Worm (Caenorhabditis elegans): ENCODE measurements around the gene F41B5.1.

Gene F41B5.1

DNA sequence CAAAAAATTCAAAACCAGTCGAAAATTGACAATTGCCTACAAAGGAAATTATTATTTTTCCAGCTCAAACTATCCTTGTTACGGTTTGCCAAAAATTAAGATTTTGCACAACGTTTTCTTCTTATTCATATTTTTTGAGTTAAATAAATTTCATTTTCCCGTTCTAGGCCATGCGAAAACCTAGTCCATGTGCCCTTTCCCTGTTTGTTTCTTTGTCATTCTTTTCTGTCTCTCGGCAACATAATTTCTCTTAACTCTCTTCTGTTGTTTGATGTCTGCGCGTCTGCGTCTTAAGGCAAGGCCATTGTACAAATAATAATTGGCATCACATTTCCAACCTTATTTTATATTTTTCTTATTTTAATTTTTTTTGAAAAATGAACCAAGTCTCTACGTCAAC, 26.2 kb downstream of the F41B5.1 start, which contains the start of gene nhr-228:
Gene nhr-228 (plus strand): TSS at position 261 of the 400 bp plus-strand sequence.
- TF ChIP-seq K09A11.1 (tag; optimal IDR thresholded peaks at IDR 0.05; ENCODE audit: insufficient read depth) (no peak), ceh-34 (tag; optimal IDR thresholded peaks at IDR 0.05) (peak; percentile 35), hlh-30 (tag; optimal IDR thresholded peaks at IDR 0.05; ENCODE audit: insufficient read depth) (no peak), tbx-2 (tag; optimal IDR thresholded peaks at IDR 0.05) (peak; percentile 6), mec-3 (tag; optimal IDR thresholded peaks at IDR 0.05; ENCODE audit: borderline replicate concordance) (no peak), pax-1 (tag; optimal IDR thresholded peaks at IDR 0.05) (peak; percentile 18), ahr-1 (tag; optimal IDR thresholded peaks at IDR 0.05) (no peak), ceh-2 (tag; optimal IDR thresholded peaks at IDR 0.05) (peak; percentile 4), nfya-1 (tag; optimal IDR thresholded peaks at IDR 0.05) (peak; percentile 3), unc-42 (tag; optimal IDR thresholded peaks at IDR 0.05) (peak; percentile 13), dve-1 (tag; optimal IDR thresholded peaks at IDR 0.05) (peak; percentile 29), ceh-31 (tag; optimal IDR thresholded peaks at IDR 0.05) (peak; percentile 22), ceh-6 (GFP tag; optimal IDR thresholded peaks at IDR 0.05) (no peak)

DNA sequence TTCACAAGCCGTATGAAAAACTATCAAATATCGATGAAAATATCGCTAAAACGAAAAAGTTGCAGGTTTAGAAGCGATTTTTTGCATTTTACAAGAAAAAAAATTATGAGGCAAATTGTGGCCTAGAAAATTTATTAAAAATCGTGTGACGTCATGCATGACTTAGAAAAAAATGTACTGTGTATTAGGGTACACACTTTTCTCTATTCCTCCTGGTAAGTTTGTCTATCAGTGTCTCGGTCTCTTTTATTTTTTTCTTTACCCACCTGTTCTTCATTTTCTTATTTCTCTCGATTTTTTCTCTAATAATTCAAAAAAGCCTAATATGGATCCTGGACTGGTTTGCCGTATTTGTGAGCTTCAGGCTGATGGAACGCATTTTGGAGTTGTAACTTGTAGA, 29.8 kb downstream of the F41B5.1 start, which contains the start of gene nhr-227:
Gene nhr-227 (plus strand): TSS at position 326 of the 400 bp plus-strand sequence.
- no peak for TF ChIP-seq unc-55 (GFP tag; optimal IDR thresholded peaks at IDR 0.05)
- TF ChIP-seq ama-1 (optimal IDR thresholded peaks at IDR 0.05), result no peak
- TF ChIP-seq rnt-1 (tag; optimal IDR thresholded peaks at IDR 0.05), result no peak
- TF ChIP-seq fax-1 (tag; optimal IDR thresholded peaks at IDR 0.05), result no peak
- no peak for TF ChIP-seq tbx-7 (tag; optimal IDR thresholded peaks at IDR 0.05)
- TF ChIP-seq ceh-24 (tag; optimal IDR thresholded peaks at IDR 0.05), result no peak
- TF ChIP-seq unc-42 (tag; optimal IDR thresholded peaks at IDR 0.05), result no peak
- no peak for TF ChIP-seq elt-2 (tag; optimal IDR thresholded peaks at IDR 0.05)
- TF ChIP-seq unc-86 (tag; optimal IDR thresholded peaks at IDR 0.05), result no peak

DNA sequence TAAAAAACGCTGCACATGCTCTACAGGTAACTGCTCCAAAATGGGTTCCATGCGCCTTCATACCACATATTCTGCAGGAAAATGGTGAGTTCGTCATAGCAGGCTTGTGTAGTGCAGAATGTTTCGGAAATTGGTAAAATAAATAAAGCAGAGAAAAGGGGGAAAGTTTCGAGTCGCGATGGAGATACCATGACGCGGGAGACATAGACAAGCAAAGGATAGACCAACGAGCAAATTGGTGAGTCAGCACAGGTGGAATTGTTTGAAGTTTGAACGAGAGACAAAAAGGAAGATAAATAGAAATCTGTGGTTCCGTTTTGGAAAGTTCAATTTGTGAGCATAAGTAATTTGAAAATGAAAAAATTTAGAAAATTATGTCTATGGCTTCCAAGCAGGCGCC, 35.0 kb downstream of the F41B5.1 start, which contains the start of gene nhr-225:
Gene nhr-225 (minus strand): TSS at position 146 of the 400 bp plus-strand sequence.
- no peak for TF ChIP-seq pha-4 (tag; optimal IDR thresholded peaks at IDR 0.05)
- no peak for TF ChIP-seq C08G9.2 (tag; optimal IDR thresholded peaks at IDR 0.05)
- TF ChIP-seq ceh-30 (tag; optimal IDR thresholded peaks at IDR 0.05), result no peak
- no peak for TF ChIP-seq elt-2 (tag; optimal IDR thresholded peaks at IDR 0.05)

DNA sequence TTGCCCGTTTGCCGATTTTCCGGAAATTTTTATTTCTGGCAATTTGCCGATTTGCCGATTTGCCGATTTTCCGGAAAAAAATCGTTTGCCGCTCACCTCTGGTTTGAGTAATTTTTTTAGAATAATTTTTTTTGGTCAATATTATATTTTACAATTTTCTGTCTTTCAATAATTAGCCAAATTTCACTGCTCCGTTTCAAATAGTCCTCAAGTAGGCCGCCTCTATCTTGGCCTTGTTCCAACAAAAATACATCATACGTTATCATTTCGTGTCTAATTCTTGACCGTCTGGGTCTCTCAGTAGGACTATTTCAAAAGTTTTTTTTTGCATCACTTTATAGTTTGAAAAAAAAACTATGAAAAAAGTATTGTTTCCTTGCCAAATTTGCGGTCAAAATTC, 36.9 kb downstream of the F41B5.1 start, which contains the start of gene nhr-115:
Gene nhr-115 (plus strand): TSS at position 301 of the 400 bp plus-strand sequence.
- TF ChIP-seq ttx-3 (tag; optimal IDR thresholded peaks at IDR 0.05), result no peak
- TF ChIP-seq sdc-2 (tag; optimal IDR thresholded peaks at IDR 0.05), result no peak
- no peak for TF ChIP-seq C38D4.7 (GFP tag; optimal IDR thresholded peaks at IDR 0.05)
- no peak for TF ChIP-seq ceh-9 (tag; optimal IDR thresholded peaks at IDR 0.05)
- no peak for TF ChIP-seq F13H6.1 (tag; optimal IDR thresholded peaks at IDR 0.05)
- no peak for TF ChIP-seq madf-2 (tag; optimal IDR thresholded peaks at IDR 0.05)
- no peak for TF ChIP-seq elt-2 (tag; optimal IDR thresholded peaks at IDR 0.05)
- no peak for TF ChIP-seq unc-3 (GFP tag; conservative IDR thresholded peaks at IDR 0.05)
- no peak for TF ChIP-seq unc-3 (tag; optimal IDR thresholded peaks at IDR 0.05)
- TF ChIP-seq fax-1 (tag; optimal IDR thresholded peaks at IDR 0.05), result no peak
- TF ChIP-seq rnt-1 (tag; optimal IDR thresholded peaks at IDR 0.05), result no peak
- no peak for TF ChIP-seq sox-4 (tag; optimal IDR thresholded peaks at IDR 0.05)
- TF ChIP-seq unc-42 (tag; optimal IDR thresholded peaks at IDR 0.05), result no peak
- no peak for TF ChIP-seq ceh-18 (tag; optimal IDR thresholded peaks at IDR 0.05)

DNA sequence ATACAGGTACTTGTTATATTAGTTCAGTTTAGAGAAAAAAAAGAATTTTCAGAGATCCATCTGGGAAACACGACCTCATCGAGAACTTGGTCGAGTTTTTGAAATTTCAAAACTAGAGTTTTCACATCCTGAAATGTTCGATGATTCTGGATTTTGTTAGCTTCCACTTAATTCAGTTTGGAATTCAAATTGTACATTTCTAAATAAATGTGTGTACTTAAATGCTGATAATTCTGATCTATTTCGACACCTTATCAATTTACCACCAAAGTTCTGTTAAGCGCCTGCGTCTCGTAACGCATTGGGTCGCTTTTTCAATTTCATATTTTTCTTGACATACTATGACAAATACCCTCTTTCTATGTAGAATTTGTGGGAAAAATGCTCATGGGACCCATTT, 39.2 kb downstream of the F41B5.1 start, which contains the start of gene nhr-226:
Gene nhr-226 (plus strand): TSS at position 301 of the 400 bp plus-strand sequence.
- TF ChIP-seq nhr-11 (tag; optimal IDR thresholded peaks at IDR 0.05), result no peak
